Worm (Caenorhabditis elegans) whole organism, dauer: ENCODE data around the gene nstp-5.

Source experiments
- unc-62 ChIP-seq: sonication (generic microtip); optimal IDR thresholded peaks from 2 replicates; lab custom pipeline; 2017; ENCODE audit warnings: missing biosample characterization, missing genetic modification reagents, missing genetic modification characterization

The nstp-5 gene

DNA sequence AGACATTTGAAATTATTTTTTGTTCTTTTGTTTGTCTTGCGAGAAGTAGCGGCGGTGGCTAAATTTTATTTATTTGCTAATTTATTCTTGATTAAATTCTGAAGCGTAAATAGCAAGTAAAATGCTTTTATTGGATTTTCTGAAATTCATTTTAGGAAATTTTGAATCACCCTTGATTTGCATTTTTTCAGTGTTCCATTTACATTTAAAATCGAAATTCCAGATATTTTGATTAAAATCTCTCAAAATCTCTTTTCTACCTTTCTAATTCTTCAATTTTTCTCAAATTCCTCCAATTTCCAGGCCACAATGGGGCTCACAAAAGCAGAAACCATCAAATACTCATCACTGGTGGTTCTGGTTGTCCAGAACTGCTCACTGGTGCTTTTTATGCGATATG is at the start of gene nstp-5:
Gene nstp-5 (plus strand): TSS at position 301 of the 400 bp plus-strand sequence.
- no peak for TF ChIP-seq unc-62

DNA sequence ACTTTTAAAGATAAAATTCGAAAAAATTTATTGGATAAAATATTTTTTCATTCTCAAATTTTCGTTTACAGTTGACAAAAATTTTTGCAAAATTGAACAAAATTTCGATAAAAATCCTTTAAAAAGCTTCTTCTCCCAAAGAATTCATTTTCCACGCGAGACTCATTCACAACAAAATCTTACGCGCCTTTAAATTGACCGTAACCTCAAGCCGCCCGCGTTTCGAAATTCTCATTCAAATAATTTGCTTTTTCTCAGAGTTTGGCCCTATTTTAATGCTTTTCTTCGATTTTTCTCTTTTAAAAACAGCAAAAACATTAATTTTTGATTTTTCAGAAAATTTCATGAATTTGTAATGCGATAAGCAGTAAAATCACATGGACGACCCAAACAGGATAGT is 49.8 kb upstream of the nstp-5 start, which contains the start of gene F07C6.4:
Gene F07C6.4 (plus strand): TSS at position 330 of the 400 bp plus-strand sequence.
- TF ChIP-seq unc-62 = no peak

DNA sequence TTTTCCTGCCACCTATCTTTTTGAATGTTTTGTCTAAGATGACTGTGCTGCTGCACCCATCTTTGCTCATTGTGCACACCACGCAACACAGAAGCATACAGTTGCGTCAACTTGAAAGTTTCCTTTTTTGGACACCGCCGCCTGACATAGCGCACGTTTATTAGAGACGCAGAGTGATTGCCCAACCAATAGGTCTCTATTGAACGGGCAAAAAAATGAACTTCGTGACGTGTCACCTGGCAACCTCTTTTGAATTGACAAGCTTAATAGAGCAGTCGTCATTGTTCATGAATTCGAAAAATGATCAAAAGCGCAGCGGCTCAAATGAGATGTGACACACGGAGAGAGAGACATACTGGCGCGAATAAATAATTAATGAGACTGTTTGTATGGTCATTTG is 43.8 kb upstream of the nstp-5 start:
- no peak for TF ChIP-seq unc-62

DNA sequence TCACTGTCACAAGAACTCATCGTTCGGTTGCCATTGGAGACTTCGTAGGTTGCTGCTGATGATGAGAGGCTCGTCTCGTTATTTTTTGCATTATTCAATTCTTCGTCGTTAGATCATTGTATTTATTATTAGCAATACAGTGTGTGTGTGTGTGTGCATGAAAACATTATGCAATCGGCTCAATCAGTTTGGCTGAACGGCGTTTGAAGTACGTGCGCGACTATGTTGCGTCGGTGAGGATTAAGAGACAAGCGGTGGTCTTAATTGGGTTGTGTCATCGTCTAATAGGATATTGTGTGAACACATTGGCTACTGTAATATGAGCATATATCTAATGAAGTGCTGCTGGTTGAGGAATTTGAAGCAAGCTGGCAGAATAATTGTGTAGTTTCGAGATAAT is 41.5 kb upstream of the nstp-5 start:
- no peak for TF ChIP-seq unc-62

DNA sequence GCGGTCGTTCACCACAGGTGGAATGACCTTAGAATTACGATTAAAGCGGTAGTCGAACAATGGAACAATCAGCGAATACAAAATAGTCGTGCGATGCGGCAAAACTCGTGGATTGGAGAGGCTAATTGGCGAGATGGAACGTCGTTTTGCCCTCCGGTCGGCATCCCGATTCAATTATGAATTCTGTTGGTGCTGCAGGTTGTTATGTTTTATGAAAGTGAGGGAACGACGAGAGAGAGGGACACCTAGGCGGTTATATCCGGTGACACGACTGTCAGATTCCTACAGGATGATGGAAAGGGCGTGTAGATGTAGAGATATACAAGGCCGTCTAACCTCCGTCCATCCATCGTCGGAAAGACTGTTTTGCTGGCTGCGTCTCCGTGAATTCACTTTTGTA is 38.7 kb upstream of the nstp-5 start:
- TF ChIP-seq unc-62 = no peak

DNA sequence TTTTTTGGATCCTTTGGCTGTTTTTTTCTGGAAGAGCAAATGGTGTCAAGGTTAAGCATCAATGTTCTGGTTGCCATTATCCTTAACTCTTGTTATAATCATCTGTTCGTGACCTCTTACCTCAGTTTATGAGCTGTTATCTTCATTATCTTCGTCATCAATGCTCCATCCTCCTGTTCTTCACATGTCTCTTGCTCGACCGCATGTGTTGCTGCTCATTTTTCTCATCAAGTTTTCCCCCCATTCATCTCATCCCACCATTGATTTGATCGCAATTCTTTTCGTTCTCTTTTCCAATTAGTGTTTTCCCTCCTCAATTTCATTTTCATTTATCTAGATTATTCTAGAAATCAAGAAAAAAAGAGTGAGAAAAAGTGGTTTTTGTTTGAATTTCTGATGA is 37.8 kb upstream of the nstp-5 start:
- TF ChIP-seq unc-62 = no peak

DNA sequence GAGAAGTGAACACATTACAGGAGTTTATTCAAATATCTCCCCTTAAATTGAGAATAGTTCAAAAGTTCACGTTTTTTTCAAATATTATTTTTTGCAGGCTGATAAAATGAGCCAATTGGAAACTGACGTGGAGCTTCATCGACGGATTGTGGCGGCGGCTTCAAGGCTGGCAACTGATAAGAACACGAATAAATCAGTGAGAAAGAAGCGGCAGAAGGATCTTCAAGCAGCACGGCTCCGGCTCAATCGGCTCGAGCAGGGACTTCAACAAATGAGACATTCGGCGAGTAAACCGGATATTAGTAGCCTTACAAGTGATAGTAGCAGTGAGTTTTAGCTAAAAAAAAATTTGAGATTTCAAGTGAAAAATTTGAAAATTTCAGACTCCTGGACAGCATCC is 30.0 kb upstream of the nstp-5 start, which contains the start of gene M02B1.4:
Gene M02B1.4 (minus strand): TSS at position 9 of the 400 bp plus-strand sequence.
- TF ChIP-seq unc-62 = no peak

DNA sequence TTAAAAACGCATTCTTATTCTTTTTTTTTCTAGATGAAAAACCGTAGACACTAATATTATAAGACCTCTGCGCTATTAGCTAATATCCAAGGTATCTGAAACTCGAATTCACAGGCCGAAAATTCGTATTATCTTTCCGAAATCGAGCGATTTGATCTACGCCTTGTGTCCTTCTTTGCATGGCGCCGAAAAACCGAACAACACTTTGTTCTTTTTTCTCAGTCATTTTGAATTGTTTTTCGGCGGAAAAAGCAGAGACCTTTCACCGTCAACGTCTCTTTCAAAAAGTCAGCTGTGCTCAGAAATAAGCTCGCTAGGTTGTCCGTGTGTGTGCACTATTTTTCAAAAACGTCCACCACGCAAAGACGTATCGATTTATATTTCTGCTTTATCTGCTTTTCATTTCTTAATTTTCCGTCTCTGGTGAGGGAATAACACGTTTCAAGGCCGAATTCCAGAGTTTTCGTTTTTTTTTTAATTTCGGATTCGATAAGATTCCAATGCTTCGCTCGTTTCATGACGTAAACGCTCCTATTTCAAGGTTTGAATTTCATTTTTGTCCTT is 24.4 kb upstream of the nstp-5 start:
- TF ChIP-seq unc-62 = no peak

DNA sequence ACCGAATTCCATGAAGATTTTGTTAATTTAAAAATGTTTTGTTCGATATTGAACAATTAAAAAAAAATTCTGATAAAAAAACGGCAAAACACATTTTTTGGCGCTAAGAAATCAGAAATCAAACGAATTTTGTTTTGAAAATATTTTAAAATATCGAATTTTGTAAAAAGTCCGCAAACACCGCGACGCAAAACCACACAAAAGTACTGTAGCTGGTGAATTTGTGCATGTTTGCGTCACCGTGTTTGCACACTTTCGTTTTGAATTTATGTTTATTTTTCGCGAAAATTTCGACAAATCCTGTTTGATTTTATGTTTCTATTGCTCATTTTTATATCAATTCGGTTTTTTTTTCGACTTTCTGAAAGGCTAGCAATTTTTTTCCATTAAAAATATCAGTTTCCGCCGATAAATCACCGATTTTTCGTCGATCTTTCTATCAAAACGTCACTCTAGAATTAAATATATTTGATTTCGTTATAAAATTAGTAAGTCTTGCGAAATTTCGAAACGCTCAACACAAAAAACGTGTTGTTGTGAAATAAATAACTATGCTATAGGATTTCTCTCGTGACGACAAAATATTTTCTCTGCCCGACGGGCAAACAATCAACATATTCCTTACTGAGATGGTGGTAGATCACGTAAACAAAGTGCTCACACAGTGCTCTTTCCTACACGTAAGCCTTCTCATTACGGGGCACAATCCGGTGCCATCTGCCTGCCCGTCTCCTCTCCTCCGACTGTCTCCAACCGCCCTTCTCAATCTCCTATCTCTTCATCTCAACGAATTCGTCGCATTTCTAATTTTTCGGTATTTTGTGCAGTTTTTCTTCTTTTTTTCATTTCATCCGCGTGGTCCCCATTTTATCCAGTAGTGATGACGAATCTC is 23.5 kb upstream of the nstp-5 start:
- TF ChIP-seq unc-62 = no peak

DNA sequence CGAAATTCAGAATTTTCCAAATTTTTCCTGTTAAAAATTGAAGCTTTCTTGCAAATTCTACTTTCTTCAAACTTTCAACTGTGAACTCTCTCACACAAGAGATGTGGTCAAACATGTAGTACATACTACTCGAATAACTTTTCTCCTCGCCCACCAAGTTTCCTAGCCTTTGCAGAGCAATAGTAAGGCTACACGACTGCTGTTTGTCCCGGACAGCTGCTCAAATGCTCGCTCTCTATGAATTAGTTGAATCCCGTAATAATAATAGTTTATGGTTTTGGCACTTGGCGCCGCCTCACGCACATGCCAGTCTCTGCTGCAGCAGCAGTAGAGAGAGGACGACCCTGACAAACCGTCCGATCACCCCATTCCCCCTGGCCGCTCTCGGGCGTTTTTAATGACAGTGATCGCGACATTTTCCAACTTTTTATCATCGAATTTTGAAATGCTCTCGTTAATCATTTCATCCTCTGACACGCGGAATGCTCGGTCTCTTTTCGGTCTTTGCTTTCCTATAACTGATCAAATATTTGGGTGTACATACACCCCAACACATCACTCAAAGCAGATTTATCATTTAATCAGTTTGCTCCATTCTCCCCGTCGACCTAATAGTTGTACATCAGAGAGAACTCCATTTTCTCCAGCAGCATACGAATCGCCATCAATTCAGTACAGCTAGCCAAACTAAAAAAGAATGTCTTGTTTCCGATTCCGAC is 21.5 kb upstream of the nstp-5 start:
- TF ChIP-seq unc-62 = no peak

DNA sequence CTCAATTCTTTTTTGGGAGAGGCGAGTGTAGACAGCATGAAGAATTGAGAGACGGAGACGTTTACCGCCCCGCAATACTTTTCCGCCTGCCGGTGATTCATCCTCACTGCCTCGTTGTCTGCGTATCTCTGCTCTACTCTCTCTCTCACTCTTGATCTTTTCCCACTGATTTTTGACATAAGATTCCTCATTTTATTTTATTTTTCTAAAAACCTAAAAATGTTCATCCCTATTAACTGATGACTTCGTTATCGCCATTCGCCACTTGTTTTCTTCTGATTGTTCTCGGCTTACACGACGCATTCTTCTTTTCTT is 21.0 kb upstream of the nstp-5 start:
- TF ChIP-seq unc-62 = no peak

DNA sequence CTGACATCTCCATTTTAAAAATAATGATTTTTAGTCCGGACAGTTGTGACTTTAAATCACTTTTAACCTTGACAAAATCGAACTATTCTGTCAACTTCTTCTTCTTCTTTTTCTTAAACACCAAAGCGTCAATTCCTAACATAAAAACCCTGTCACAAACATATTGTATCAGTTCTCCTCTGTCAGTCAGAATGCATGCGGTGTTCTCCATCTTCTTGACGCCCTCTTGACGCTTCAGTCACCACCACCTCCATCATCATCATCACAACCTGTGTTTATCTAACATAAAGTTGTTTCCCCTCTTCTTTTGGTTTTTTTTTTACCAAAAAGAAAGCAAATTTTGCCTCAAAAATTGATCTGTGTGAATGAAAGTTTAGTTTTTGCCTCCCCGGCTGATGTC is 20.0 kb upstream of the nstp-5 start:
- no peak for TF ChIP-seq unc-62

DNA sequence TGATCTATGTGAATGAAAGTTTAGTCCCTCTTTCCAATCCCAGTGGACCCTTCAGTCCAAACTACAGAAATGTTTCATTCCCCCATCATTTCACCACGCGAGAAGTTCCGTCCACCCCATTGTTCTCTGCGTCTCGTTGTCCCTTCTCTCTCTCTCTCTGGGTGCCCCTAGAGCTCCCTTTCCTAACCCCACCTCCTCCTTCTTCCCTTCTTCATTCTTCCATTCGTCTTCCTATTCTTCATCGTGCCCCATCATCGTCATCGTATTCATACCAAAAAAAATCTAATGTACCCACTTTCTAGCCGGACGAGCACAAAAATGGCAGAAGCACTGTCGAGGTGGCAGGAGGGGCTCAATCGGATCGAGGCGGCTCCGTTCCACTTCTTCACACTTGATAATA is 19.1 kb upstream of the nstp-5 start, which contains the start of gene M02B1.3:
Gene M02B1.3 (plus strand): TSS at position 301 of the 400 bp plus-strand sequence.
- no peak for TF ChIP-seq unc-62

DNA sequence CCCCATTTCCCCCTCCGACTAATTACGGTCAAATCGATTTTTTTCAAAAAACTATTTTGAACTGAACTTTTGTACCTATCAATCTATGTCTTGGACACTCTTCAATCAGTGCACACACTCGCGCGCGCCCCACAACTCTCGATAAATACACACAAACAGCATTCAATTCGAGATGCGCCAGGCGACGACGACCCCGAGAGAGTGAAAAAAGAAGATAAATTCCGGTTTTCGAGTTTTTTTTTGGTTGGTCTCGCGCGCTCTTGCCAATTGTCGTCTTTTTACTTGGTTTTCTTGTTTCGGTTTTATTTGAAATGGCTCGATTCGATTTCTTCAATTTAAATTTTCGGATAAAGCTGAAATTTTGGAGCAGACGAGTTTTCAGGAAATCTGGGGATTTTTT is 15.0 kb upstream of the nstp-5 start:
- no peak for TF ChIP-seq unc-62

DNA sequence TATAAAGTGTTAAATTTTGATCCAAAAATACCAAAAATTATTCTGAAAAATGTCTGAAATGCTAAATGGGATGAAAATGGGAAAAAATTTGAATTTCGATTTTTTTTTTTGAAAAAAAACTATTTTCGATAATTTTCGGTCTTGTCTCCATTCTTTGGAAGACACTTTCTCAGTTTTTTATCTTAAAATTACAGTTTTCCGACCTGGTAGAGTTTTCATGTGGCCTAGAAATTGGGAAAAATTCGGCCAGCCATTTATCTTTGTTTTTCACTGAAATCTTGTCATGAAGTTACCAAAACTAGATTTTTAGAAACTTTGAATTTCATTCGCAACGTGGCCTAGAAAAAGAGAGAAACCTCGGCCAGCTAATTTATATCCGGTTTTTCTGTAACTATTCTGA is 14.5 kb upstream of the nstp-5 start:
- TF ChIP-seq unc-62 = no peak

DNA sequence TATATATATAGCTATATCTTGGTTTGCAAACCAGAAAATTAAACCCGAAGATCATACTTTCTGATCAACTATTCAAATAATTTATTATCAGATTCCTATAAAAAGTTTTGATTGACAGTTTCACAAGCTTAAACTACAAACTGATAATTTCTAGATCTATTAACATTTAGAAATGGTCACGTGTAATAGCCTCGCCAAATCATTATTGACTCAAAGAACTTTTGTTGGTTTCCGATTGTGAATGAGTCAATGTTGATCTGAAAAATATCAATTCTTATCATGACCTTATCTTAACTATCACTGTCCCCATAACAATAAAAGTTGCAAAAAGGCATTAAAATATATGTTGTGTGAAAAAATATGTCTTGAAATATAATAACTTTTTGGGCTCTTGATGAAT is 13.2 kb upstream of the nstp-5 start:
- no peak for TF ChIP-seq unc-62

DNA sequence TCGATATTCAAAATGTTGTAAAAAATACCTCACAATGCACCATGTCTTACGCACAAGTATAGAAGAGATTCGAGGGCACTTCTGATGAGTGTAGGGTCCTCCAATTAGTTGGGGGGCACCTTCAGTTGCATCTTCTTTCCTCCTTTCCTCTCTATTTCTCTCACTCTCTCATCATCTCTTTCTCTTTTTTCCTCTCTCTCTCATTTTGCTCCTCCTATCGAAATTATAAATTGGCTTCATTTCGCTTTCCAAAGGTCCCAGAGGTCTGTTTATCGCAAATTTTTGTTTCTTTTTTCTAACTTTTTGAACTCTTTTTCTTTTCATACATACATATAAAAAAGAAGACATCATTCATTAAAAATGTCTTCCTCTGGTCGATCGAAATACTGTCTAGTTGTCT is 12.5 kb upstream of the nstp-5 start:
- no peak for TF ChIP-seq unc-62

DNA sequence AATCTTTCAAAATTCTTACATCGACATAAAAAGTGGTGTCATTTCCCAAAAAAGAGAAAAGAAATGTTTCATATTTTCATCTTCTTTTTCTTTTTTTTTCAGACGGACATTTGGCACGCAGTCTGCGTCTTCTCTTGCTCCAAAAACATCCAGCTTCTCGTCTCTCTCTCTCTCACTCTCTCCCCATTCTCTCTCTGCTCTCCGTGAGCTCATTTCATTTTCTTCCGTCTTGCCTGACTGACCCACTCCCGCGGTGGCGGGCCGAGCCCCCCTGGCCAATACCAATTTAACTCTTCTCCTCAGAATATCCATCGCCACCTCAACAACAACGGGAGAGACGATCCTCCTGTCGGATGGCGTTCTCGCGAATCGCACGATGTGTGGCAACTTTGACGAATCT is 9.8 kb upstream of the nstp-5 start, which contains the start of gene txt-19:
Gene txt-19 (plus strand): TSS at position 304 of the 400 bp plus-strand sequence.
- TF ChIP-seq unc-62 = no peak
